Fruit fly (Drosophila melanogaster) whole organism, embryonic: ENCODE data around the gene PRL-1.

Experiments used
- Atf-2 ChIP-seq: fragments of 200-800 bp; sonication (Bioruptor generic); optimal IDR thresholded peaks from 2 replicates; lab custom pipeline; 2016; ENCODE audit warnings: missing biosample characterization, missing genetic modification characterization
- Awh ChIP-seq: fragments of 200-800 bp; sonication (Bioruptor generic); IDR thresholded peaks from 2 replicates; pipeline ENCODE4, ENCODE4 v1.3.6; 2022; ENCODE audit warnings: missing biosample characterization, missing genetic modification characterization
- B-H2 ChIP-seq: fragments of 200-800 bp; sonication (Bioruptor generic); optimal IDR thresholded peaks from 2 replicates; lab custom pipeline; 2018; ENCODE audit warnings: missing biosample characterization, mild to moderate bottlenecking, missing genetic modification characterization
- Blimp-1 ChIP-seq: fragments of 200-800 bp; sonication (Bioruptor generic); optimal IDR thresholded peaks from 3 replicates; lab custom pipeline; 2018; ENCODE audit warnings: missing biosample characterization, missing genetic modification characterization, mild to moderate bottlenecking, moderate library complexity, missing genetic modification reagents
- CG10543 ChIP-seq: fragments of 200-800 bp; sonication (Bioruptor generic); optimal IDR thresholded peaks from 3 replicates; lab custom pipeline; 2017; ENCODE audit warnings: missing biosample characterization, mild to moderate bottlenecking, missing genetic modification characterization, moderate library complexity
- CG10979 ChIP-seq: fragments of 200-800 bp; sonication (Bioruptor generic); optimal IDR thresholded peaks from 2 replicates; lab custom pipeline; 2018; ENCODE audit warnings: missing biosample characterization, mild to moderate bottlenecking, missing genetic modification characterization, moderate library complexity
- CG11695 ChIP-seq: fragments of 200-800 bp; sonication (Bioruptor generic); IDR thresholded peaks from 3 replicates; pipeline ENCODE4 v1.3.6; 2022; ENCODE audit warnings: missing biosample characterization, missing genetic modification characterization
- CG14014 ChIP-seq: fragments of 200-800 bp; sonication (Bioruptor generic); IDR thresholded peaks from 2 replicates; pipeline ENCODE4 v1.3.6; 2022; ENCODE audit warnings: missing biosample characterization, missing genetic modification characterization
- CG15696 ChIP-seq: fragments of 200-800 bp; sonication (Bioruptor generic); optimal IDR thresholded peaks from 2 replicates; lab custom pipeline; 2019; ENCODE audit warnings: missing biosample characterization, mild to moderate bottlenecking, missing genetic modification characterization, moderate library complexity
- CG17186 ChIP-seq: fragments of 200-800 bp; sonication (Bioruptor generic); optimal IDR thresholded peaks from 3 replicates; lab custom pipeline; 2017; ENCODE audit warnings: missing biosample characterization, missing genetic modification reagents, missing genetic modification characterization
- CG17359 ChIP-seq: fragments of 200-800 bp; sonication (Bioruptor generic); optimal IDR thresholded peaks from 3 replicates; lab custom pipeline; 2018; ENCODE audit warnings: missing biosample characterization, mild to moderate bottlenecking, missing genetic modification characterization, moderate library complexity
- CG1792 ChIP-seq: fragments of 200-800 bp; sonication (Bioruptor generic); optimal IDR thresholded peaks from 2 replicates; lab custom pipeline; 2016; ENCODE audit warnings: missing biosample characterization, missing genetic modification characterization
- CG18011 ChIP-seq: fragments of 200-800 bp; sonication (Bioruptor generic); optimal IDR thresholded peaks from 2 replicates; lab custom pipeline; 2017; ENCODE audit warnings: missing biosample characterization, missing genetic modification characterization, mild to moderate bottlenecking, moderate library complexity, missing genotype
- CG2875 ChIP-seq: fragments of 200-800 bp; sonication (Bioruptor generic); optimal IDR thresholded peaks from 2 replicates; lab custom pipeline; 2017; ENCODE audit warnings: missing biosample characterization, mild to moderate bottlenecking, missing genetic modification characterization, missing genetic modification reagents
- CG30403 ChIP-seq: fragments of 200-800 bp; sonication (Bioruptor generic); optimal IDR thresholded peaks from 3 replicates; lab custom pipeline; 2016; ENCODE audit warnings: missing biosample characterization, missing genetic modification characterization
- CG34422 ChIP-seq: fragments of 200-800 bp; sonication (Bioruptor generic); IDR thresholded peaks from 3 replicates; pipeline ENCODE4 v1.3.6; 2022; ENCODE audit warnings: missing biosample characterization, missing genetic modification characterization
- CG4328 ChIP-seq: fragments of 200-800 bp; sonication (Bioruptor generic); optimal IDR thresholded peaks from 3 replicates; lab custom pipeline; 2017; ENCODE audit warnings: missing biosample characterization, missing genetic modification reagents, missing genetic modification characterization
- CG7987 ChIP-seq: fragments of 200-800 bp; sonication (Bioruptor generic); optimal IDR thresholded peaks from 2 replicates; lab custom pipeline; 2018; ENCODE audit warnings: missing biosample characterization, mild to moderate bottlenecking, missing genetic modification characterization, moderate library complexity
- CG8944 ChIP-seq: fragments of 200-800 bp; sonication (Bioruptor generic); optimal IDR thresholded peaks from 3 replicates; lab custom pipeline; 2016; ENCODE audit warnings: missing biosample characterization, missing genetic modification characterization
- Dad ChIP-seq: fragments of 200-800 bp; sonication (Bioruptor generic); optimal IDR thresholded peaks from 3 replicates; lab custom pipeline; 2016; ENCODE audit warnings: missing biosample characterization, missing genetic modification characterization
- Deaf1 ChIP-seq: fragments of 200-800 bp; optimal IDR thresholded peaks from 3 replicates; lab custom pipeline; 2019; ENCODE audit warnings: missing biosample characterization, mild to moderate bottlenecking, missing genetic modification characterization, moderate library complexity
- Dfd ChIP-seq, 2 experiments: fragments of >200 bp; optimal IDR thresholded peaks; 2 replicates each; lab custom pipeline; 2017; ENCODE audit warnings: missing biosample characterization in 2 of 2, missing genetic modification characterization in 2 of 2
- Dll ChIP-seq: fragments of 200-800 bp; sonication (Bioruptor generic); IDR thresholded peaks from 4 replicates; pipeline ENCODE4 v1.3.6; 2022; ENCODE audit warnings: missing biosample characterization, missing genetic modification characterization; ENCODE audit not compliant: partially characterized antibody
- Doc3 ChIP-seq: fragments of 200-800 bp; sonication (Bioruptor generic); IDR thresholded peaks from 3 replicates; pipeline ENCODE4 v1.3.6; 2022; ENCODE audit warnings: missing biosample characterization, missing genetic modification characterization; ENCODE audit not compliant: partially characterized antibody
- Ets97D ChIP-seq: fragments of 200-800 bp; sonication (Bioruptor generic); optimal IDR thresholded peaks from 3 replicates; lab custom pipeline; 2016; ENCODE audit warnings: missing biosample characterization, missing genetic modification characterization
- Hand ChIP-seq: fragments of 200-800 bp; sonication (Bioruptor generic); optimal IDR thresholded peaks from 2 replicates; lab custom pipeline; 2017; ENCODE audit warnings: mild to moderate bottlenecking, missing biosample characterization, missing genetic modification reagents, missing genetic modification characterization
- MBD-R2 ChIP-seq: fragments of 200-800 bp; sonication (Bioruptor generic); IDR thresholded peaks from 2 replicates; pipeline ENCODE4 v1.3.6; 2022; ENCODE audit warnings: missing biosample characterization, missing genetic modification characterization
- Mrtf ChIP-seq: fragments of 200-800 bp; sonication (Bioruptor generic); IDR thresholded peaks from 3 replicates; pipeline ENCODE4 v1.3.6; 2022; ENCODE audit warnings: missing biosample characterization, missing genetic modification characterization
- NC2β ChIP-seq: fragments of 200-800 bp; sonication (Bioruptor generic); optimal IDR thresholded peaks from 2 replicates; lab custom pipeline; 2016; ENCODE audit warnings: missing biosample characterization, missing genetic modification characterization
- NK7.1 ChIP-seq: fragments of 200-800 bp; sonication (Bioruptor generic); optimal IDR thresholded peaks from 3 replicates; lab custom pipeline; 2016; ENCODE audit warnings: missing biosample characterization, missing genetic modification characterization
- Neu2 ChIP-seq: fragments of 200-800 bp; sonication (Bioruptor generic); optimal IDR thresholded peaks from 3 replicates; lab custom pipeline; 2016; ENCODE audit warnings: missing biosample characterization, missing genetic modification characterization, borderline replicate concordance
- Nf-YA ChIP-seq: fragments of 200-800 bp; sonication (Bioruptor generic); IDR thresholded peaks from 2 replicates; pipeline ENCODE4 v1.3.6; 2022; ENCODE audit warnings: missing biosample characterization, missing genetic modification characterization
- Poxn ChIP-seq: fragments of 200-800 bp; sonication (Bioruptor generic); IDR thresholded peaks from 2 replicates; pipeline ENCODE4 v1.3.6; 2022; ENCODE audit warnings: missing biosample characterization, missing genetic modification characterization
- Ptx1 ChIP-seq: fragments of 200-800 bp; sonication (Bioruptor generic); IDR thresholded peaks from 2 replicates; pipeline ENCODE4 v1.3.6; 2022; ENCODE audit warnings: missing biosample characterization, missing genetic modification characterization
- Spps ChIP-seq: fragments of 200-800 bp; sonication (Bioruptor generic); optimal IDR thresholded peaks from 2 replicates; lab custom pipeline; 2018; ENCODE audit warnings: missing biosample characterization, mild to moderate bottlenecking, missing genetic modification characterization
- ap ChIP-seq: fragments of 200-800 bp; sonication (Bioruptor generic); IDR thresholded peaks from 2 replicates; pipeline ENCODE4 v1.3.6; 2022; ENCODE audit warnings: missing biosample characterization, missing genetic modification characterization
- bab2 ChIP-seq: fragments of 200-800 bp; sonication (Bioruptor generic); optimal IDR thresholded peaks from 2 replicates; lab custom pipeline; 2016; ENCODE audit warnings: missing biosample characterization, missing genetic modification characterization
- bigmax ChIP-seq: fragments of 200-800 bp; sonication (Bioruptor generic); optimal IDR thresholded peaks from 2 replicates; lab custom pipeline; 2018; ENCODE audit warnings: missing biosample characterization, mild to moderate bottlenecking, missing genetic modification characterization
- dmrt11E ChIP-seq: fragments of 200-800 bp; sonication (Bioruptor generic); optimal IDR thresholded peaks from 3 replicates; lab custom pipeline; 2018; ENCODE audit warnings: missing biosample characterization, mild to moderate bottlenecking, missing genetic modification characterization, moderate library complexity
- fd102C ChIP-seq: fragments of 200-800 bp; sonication (Bioruptor generic); optimal IDR thresholded peaks from 2 replicates; lab custom pipeline; 2018; ENCODE audit warnings: missing biosample characterization, mild to moderate bottlenecking, missing genetic modification characterization, moderate library complexity
- mam ChIP-seq: fragments of 200-800 bp; sonication (Bioruptor generic); optimal IDR thresholded peaks from 3 replicates; lab custom pipeline; 2016; ENCODE audit warnings: missing biosample characterization, missing genetic modification characterization
- nau ChIP-seq: fragments of 200-800 bp; sonication (Bioruptor generic); optimal IDR thresholded peaks from 3 replicates; lab custom pipeline; 2017; ENCODE audit warnings: missing biosample characterization, mild to moderate bottlenecking, missing genetic modification characterization, missing genetic modification reagents
- psq ChIP-seq: fragments of 200-800 bp; sonication (Bioruptor generic); optimal IDR thresholded peaks from 2 replicates; lab custom pipeline; 2017; ENCODE audit warnings: missing biosample characterization, missing genetic modification characterization
- pzg ChIP-seq: fragments of 200-800 bp; sonication (Bioruptor generic); optimal IDR thresholded peaks from 3 replicates; lab custom pipeline; 2018; ENCODE audit warnings: missing biosample characterization, mild to moderate bottlenecking, missing genetic modification characterization, moderate library complexity
- sens-2 ChIP-seq: fragments of 200-800 bp; sonication (Bioruptor generic); IDR thresholded peaks from 2 replicates; pipeline ENCODE4 v1.3.6; 2022; ENCODE audit warnings: missing biosample characterization, missing genetic modification characterization
- stwl ChIP-seq: fragments of 200-800 bp; sonication (Bioruptor generic); optimal IDR thresholded peaks from 3 replicates; lab custom pipeline; 2018; ENCODE audit warnings: missing biosample characterization, mild to moderate bottlenecking, missing genetic modification characterization, moderate library complexity
- usp ChIP-seq: fragments of >200 bp; optimal IDR thresholded peaks from 2 replicates; lab custom pipeline; 2017; ENCODE audit warnings: missing biosample characterization, missing genetic modification characterization
- wek ChIP-seq: fragments of 200-800 bp; sonication (Bioruptor generic); optimal IDR thresholded peaks from 3 replicates; lab custom pipeline; 2018; ENCODE audit warnings: missing biosample characterization, mild to moderate bottlenecking, missing genetic modification characterization, moderate library complexity

The PRL-1 gene

DNA sequence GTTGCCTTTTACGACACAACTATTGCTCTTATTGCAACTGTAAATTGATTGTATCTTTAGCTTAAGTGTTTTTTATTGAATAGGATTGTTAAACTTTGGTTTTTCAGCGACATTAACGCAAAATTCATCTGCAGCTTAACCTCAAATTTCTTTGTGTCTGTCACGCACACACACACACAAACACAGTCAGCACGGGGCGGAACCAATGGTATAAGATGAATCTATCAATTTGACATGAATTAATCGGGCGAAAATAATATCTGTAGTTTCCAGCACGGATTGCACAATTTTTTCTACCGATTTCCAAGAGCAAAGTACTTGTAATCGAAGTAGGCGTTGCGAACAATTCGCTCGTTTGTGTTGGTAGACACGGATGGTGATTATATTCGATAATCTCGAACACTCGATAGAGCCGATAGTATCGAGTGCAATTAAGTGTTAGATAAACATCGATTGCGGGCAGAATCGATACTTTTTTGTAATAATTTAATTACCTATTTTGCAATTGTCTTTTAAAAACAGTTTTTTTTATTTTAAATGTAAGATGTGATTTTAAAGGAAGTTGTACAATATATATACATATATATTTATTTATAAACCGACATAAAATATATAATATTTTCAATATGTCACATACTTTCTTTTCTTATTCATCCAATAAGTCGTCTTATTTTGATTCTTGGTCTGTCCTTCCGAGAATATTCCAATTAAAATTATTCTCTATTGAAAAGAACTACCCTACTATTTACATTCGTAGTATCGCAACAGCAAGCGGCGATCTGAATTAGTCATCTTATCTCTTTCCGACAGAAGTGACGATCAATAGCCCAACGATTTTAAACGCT, at the start of gene PRL-1, which contains the start of gene EndoGI (continued):
- TF ChIP-seq stwl (tag; lab: Kevin White, UChicago) (peak; percentile 96), NC2β (no peak), ap (GFP tag; lab: Robert Waterston, UW) (peak; percentile 72), CG11695 (GFP tag; lab: Robert Waterston, UW) (peak; percentile 90), CG7987 (no peak), wek (GFP tag; lab: Kevin White, UChicago) (peak; percentile 54), pzg (GFP tag; lab: Kevin White, UChicago) (peak; percentile 86), Deaf1 (tag; lab: Kevin White, UChicago) (peak; percentile 62), CG34422 (GFP tag; lab: Robert Waterston, UW) (peak; percentile 47; the same call in 1 of the 3 replicates), CG14014 (GFP tag; lab: Robert Waterston, UW) (peak; percentile 85), psq (GFP tag; lab: Kevin White, UChicago) (peak; percentile 36), mam (GFP tag; lab: Kevin White, UChicago) (peak; percentile 16), CG8944 (GFP tag; lab: Kevin White, UChicago) (no peak), CG30403 (GFP tag; lab: Kevin White, UChicago) (peak; percentile 71), Dfd (GFP tag; optimal IDR thresholded peaks at IDR 0.05; lab: Kevin White, UChicago) (no peak), fd102C (no peak), usp (GFP tag; lab: Kevin White, UChicago) (no peak), CG15696 (tag; lab: Kevin White, UChicago) (peak; percentile 60), Doc3 (GFP tag; lab: Robert Waterston, UW) (peak; percentile 97), CG18011 (GFP tag; lab: Kevin White, UChicago) (peak; percentile 90), CG10979 (tag; lab: Kevin White, UChicago) (peak; percentile 72), Dll (GFP tag; lab: Robert Waterston, UW) (peak; percentile 98), CG17186 (GFP tag; lab: Kevin White, UChicago) (peak; percentile 43), sens-2 (GFP tag; lab: Robert Waterston, UW) (peak; percentile 57; the same call in 1 of the 2 replicates), Nf-YA (GFP tag; lab: Robert Waterston, UW) (peak; percentile 18), Mrtf (GFP tag; lab: Robert Waterston, UW) (no peak), Dad (GFP tag; lab: Kevin White, UChicago) (peak; percentile 32), Hand (GFP tag; lab: Kevin White, UChicago) (peak; percentile 29), B-H2 (GFP tag; lab: Kevin White, UChicago) (peak; percentile 81), CG10543 (GFP tag; lab: Kevin White, UChicago) (peak; percentile 74), CG17359 (peak; percentile 68), Blimp-1 (GFP tag; lab: Kevin White, UChicago) (peak; percentile 76), Neu2 (GFP tag; lab: Kevin White, UChicago) (no peak), Atf-2 (GFP tag; lab: Kevin White, UChicago) (no peak), Ets97D (GFP tag; lab: Kevin White, UChicago) (peak; percentile 62), Ptx1 (GFP tag; lab: Robert Waterston, UW) (peak; percentile 77), nau (no peak), Awh (GFP tag; lab: Robert Waterston, UW) (peak; percentile 88), Poxn (GFP tag; lab: Robert Waterston, UW) (no peak), CG4328 (GFP tag; lab: Kevin White, UChicago) (peak; percentile 71), dmrt11E (tag; lab: Kevin White, UChicago) (peak; percentile 53), CG2875 (GFP tag; lab: Kevin White, UChicago) (peak; percentile 47), bab2 (GFP tag; lab: Kevin White, UChicago) (peak; percentile 13), bigmax (peak; percentile 98), Spps (peak; percentile 42), CG1792 (GFP tag; lab: Kevin White, UChicago) (no peak), MBD-R2 (GFP tag; lab: Robert Waterston, UW) (peak; percentile 36; the same call in 1 of the 2 replicates), NK7.1 (GFP tag; lab: Kevin White, UChicago) (no peak)
